Fruit fly (Drosophila melanogaster) whole organism, adult: ENCODE measurements around the gene CecA2.

Experiments used
- CG11617 ChIP-seq: fragments of 200-800 bp; sonication (Bioruptor generic); optimal IDR thresholded peaks from 2 replicates; lab custom pipeline; 2017; ENCODE audit warnings: mild to moderate bottlenecking, missing biosample characterization, missing genetic modification reagents, missing genetic modification characterization
- CG12768 ChIP-seq: fragments of 200-800 bp; sonication (Bioruptor generic); optimal IDR thresholded peaks from 2 replicates; lab custom pipeline; 2017; ENCODE audit warnings: missing biosample characterization, missing genetic modification characterization, mild to moderate bottlenecking, moderate library complexity, missing genetic modification reagents
- CG14711 ChIP-seq: fragments of 200-800 bp; sonication (Bioruptor generic); optimal IDR thresholded peaks from 2 replicates; lab custom pipeline; 2018; ENCODE audit warnings: missing biosample characterization, mild to moderate bottlenecking, missing genetic modification characterization, moderate library complexity
- CG1620 ChIP-seq: fragments of 200-800 bp; sonication (Bioruptor generic); optimal IDR thresholded peaks from 2 replicates; lab custom pipeline; 2016; ENCODE audit warnings: missing biosample characterization, missing genetic modification characterization
- CG33017 ChIP-seq: fragments of 200-800 bp; sonication (Bioruptor generic); optimal IDR thresholded peaks from 2 replicates; lab custom pipeline; 2018; ENCODE audit warnings: missing biosample characterization, mild to moderate bottlenecking, missing genetic modification characterization, moderate library complexity
- CG5204 ChIP-seq: fragments of 200-800 bp; sonication (Bioruptor generic); optimal IDR thresholded peaks from 2 replicates; lab custom pipeline; 2016; ENCODE audit warnings: missing biosample characterization, missing genetic modification characterization
- CG7045 ChIP-seq: fragments of 200-800 bp; sonication (Bioruptor generic); optimal IDR thresholded peaks from 2 replicates; lab custom pipeline; 2017; ENCODE audit warnings: missing biosample characterization, mild to moderate bottlenecking, missing genetic modification characterization
- CG7101 ChIP-seq: fragments of 200-800 bp; sonication (Bioruptor generic); optimal IDR thresholded peaks from 2 replicates; lab custom pipeline; 2018; ENCODE audit warnings: missing biosample characterization, mild to moderate bottlenecking, missing genetic modification characterization, moderate library complexity
- Clk ChIP-seq: fragments of 200-800 bp; sonication (Bioruptor generic); optimal IDR thresholded peaks from 2 replicates; lab custom pipeline; 2017; ENCODE audit warnings: missing biosample characterization, missing genetic modification characterization
- Crg-1 ChIP-seq: fragments of 200-800 bp; sonication (Bioruptor generic); optimal IDR thresholded peaks from 2 replicates; lab custom pipeline; 2016; ENCODE audit warnings: missing biosample characterization, missing genetic modification characterization
- Hr96 ChIP-seq: fragments of 200-800 bp; sonication (Bioruptor generic); optimal IDR thresholded peaks from 2 replicates; lab custom pipeline; 2016; ENCODE audit warnings: missing biosample characterization, missing genetic modification characterization
- Mnt ChIP-seq: fragments of 200-800 bp; sonication (Bioruptor generic); optimal IDR thresholded peaks from 2 replicates; lab custom pipeline; 2016; ENCODE audit warnings: missing biosample characterization, mild to moderate bottlenecking, missing genetic modification characterization
- bab1 ChIP-seq: fragments of 200-800 bp; sonication (Bioruptor generic); optimal IDR thresholded peaks from 3 replicates; lab custom pipeline; 2019; ENCODE audit warnings: missing biosample characterization, mild to moderate bottlenecking, missing genetic modification characterization, moderate library complexity
- cic ChIP-seq: fragments of 200-800 bp; sonication (Bioruptor generic); optimal IDR thresholded peaks from 2 replicates; lab custom pipeline; 2017; ENCODE audit warnings: missing biosample characterization, mild to moderate bottlenecking, missing genetic modification characterization, moderate library complexity
- cnc ChIP-seq, 2 experiments: fragments of >200 bp; optimal IDR thresholded peaks; 2 replicates each; lab custom pipeline; 2017
- kay ChIP-seq: fragments of 200-800 bp; sonication (Bioruptor generic); peaks from one replicate; lab custom pipeline; 2016; ENCODE audit warnings: missing biosample characterization, missing genetic modification characterization, borderline replicate concordance
- ovo ChIP-seq: fragments of 200-800 bp; sonication (Bioruptor generic); optimal IDR thresholded peaks from 2 replicates; lab custom pipeline; 2016; ENCODE audit warnings: missing biosample characterization, missing genetic modification characterization
- pad ChIP-seq: fragments of 200-800 bp; sonication (Bioruptor generic); optimal IDR thresholded peaks from 3 replicates; lab custom pipeline; 2017; ENCODE audit warnings: missing biosample characterization, missing genetic modification characterization, mild to moderate bottlenecking, moderate library complexity, missing genetic modification reagents
- tj ChIP-seq: fragments of 200-800 bp; sonication (Bioruptor generic); optimal IDR thresholded peaks from 3 replicates; lab custom pipeline; 2017; ENCODE audit warnings: missing biosample characterization, mild to moderate bottlenecking, missing genetic modification characterization, moderate library complexity

CecA2 gene

dm6 chr3R:30211856-30212255 is at the start of gene CecA2:
CecA2 (plus strand) TSS chr3R:30212156.
- TF ChIP-seq CG14711 (no peak), cnc (optimal IDR thresholded peaks at IDR 0.05; lab: Kevin White, UChicago) (no peak), Clk (GFP tag; lab: Kevin White, UChicago) (no peak)

dm6 chr3R:30163228-30163627 is 48.7 kb upstream of the CecA2 start:
- TF ChIP-seq CG11617, result no peak
- TF ChIP-seq pad, result no peak
- no peak for TF ChIP-seq tj (GFP tag; lab: Kevin White, UChicago)
- TF ChIP-seq CG5204 (GFP tag; lab: Kevin White, UChicago), result no peak
- no peak for TF ChIP-seq cnc (optimal IDR thresholded peaks at IDR 0.05; lab: Kevin White, UChicago)
- TF ChIP-seq kay (GFP tag; lab: Kevin White, UChicago), result no peak
- TF ChIP-seq Hr96 (GFP tag; lab: Kevin White, UChicago), result no peak
- TF ChIP-seq Mnt (GFP tag; lab: Kevin White, UChicago), result no peak
- TF ChIP-seq Crg-1 (GFP tag; lab: Kevin White, UChicago), result no peak
- no peak for TF ChIP-seq CG1620

dm6 chr3R:30164162-30164561 is 47.8 kb upstream of the CecA2 start:
- TF ChIP-seq Clk (GFP tag; lab: Kevin White, UChicago), result no peak
- no peak for TF ChIP-seq kay (GFP tag; lab: Kevin White, UChicago)
- TF ChIP-seq CG7101 (tag; lab: Kevin White, UChicago), result no peak
- no peak for TF ChIP-seq pad
- TF ChIP-seq Crg-1 (GFP tag; lab: Kevin White, UChicago), result no peak
- no peak for TF ChIP-seq ovo
- no peak for TF ChIP-seq Mnt (GFP tag; lab: Kevin White, UChicago)
- TF ChIP-seq Hr96 (GFP tag; lab: Kevin White, UChicago), result no peak
- TF ChIP-seq CG33017 (tag; lab: Kevin White, UChicago), result no peak
- TF ChIP-seq bab1 (GFP tag; lab: Kevin White, UChicago), result no peak
- TF ChIP-seq cic (GFP tag; lab: Kevin White, UChicago), result no peak
- no peak for TF ChIP-seq CG5204 (GFP tag; lab: Kevin White, UChicago)
- TF ChIP-seq cnc (optimal IDR thresholded peaks at IDR 0.05; lab: Kevin White, UChicago), result no peak
- TF ChIP-seq CG7045 (GFP tag; lab: Kevin White, UChicago), result no peak

- TF ChIP-seq Crg-1 (GFP tag; lab: Kevin White, UChicago), result no peak
- no peak for TF ChIP-seq CG1620
- no peak for TF ChIP-seq Hr96 (GFP tag; lab: Kevin White, UChicago)
- TF ChIP-seq kay (GFP tag; lab: Kevin White, UChicago), result no peak
- TF ChIP-seq CG7045 (GFP tag; lab: Kevin White, UChicago), result no peak
- TF ChIP-seq bab1 (GFP tag; lab: Kevin White, UChicago), result no peak
- TF ChIP-seq pad, result no peak
- no peak for TF ChIP-seq ovo
- no peak for TF ChIP-seq CG11617
- TF ChIP-seq Mnt (GFP tag; lab: Kevin White, UChicago), result no peak
- no peak for TF ChIP-seq CG7101 (tag; lab: Kevin White, UChicago)
- no peak for TF ChIP-seq Clk (GFP tag; lab: Kevin White, UChicago)
- TF ChIP-seq CG5204 (GFP tag; lab: Kevin White, UChicago), result no peak
- TF ChIP-seq cic (GFP tag; lab: Kevin White, UChicago), result no peak
- no peak for TF ChIP-seq tj (GFP tag; lab: Kevin White, UChicago)
- TF ChIP-seq CG33017 (tag; lab: Kevin White, UChicago), result no peak
- no peak for TF ChIP-seq CG12768 (GFP tag; lab: Kevin White, UChicago)
- no peak for TF ChIP-seq CG14711
- TF ChIP-seq cnc (optimal IDR thresholded peaks at IDR 0.05; lab: Kevin White, UChicago), result no peak
Observed at dm6 chr3R:30166159-30166784, 45.7 kb upstream of the CecA2 start, which contains the start of gene VhaAC45RP. VhaAC45RP (minus strand) TSS chr3R:30166419.

dm6 chr3R:30170671-30171667 is 41.0 kb upstream of the CecA2 start, which contains the start of gene Rsod:
Rsod (minus strand) TSS chr3R:30171207.
- TF ChIP-seq CG7101 (tag; lab: Kevin White, UChicago) (no peak), CG14711 (no peak), CG11617 (no peak), pad (no peak), CG1620 (no peak), tj (GFP tag; lab: Kevin White, UChicago) (no peak), CG12768 (GFP tag; lab: Kevin White, UChicago) (no peak), Clk (GFP tag; lab: Kevin White, UChicago) (no peak)

dm6 chr3R:30174160-30175002 is 37.6 kb upstream of the CecA2 start, which contains the start of gene Mlc2:
Mlc2 (minus strand) TSS chr3R:30174551.
- TF ChIP-seq cnc (optimal IDR thresholded peaks at IDR 0.05; lab: Kevin White, UChicago) (no peak), pad (peak; percentile 42)
